Worm (Caenorhabditis elegans) whole organism, early embryonic: Measurements from ENCODE around the gene M163.22.

Experiments
- B0310.2 ChIP-seq: sonication (generic microtip); optimal IDR thresholded peaks from 2 replicates; lab custom pipeline; 2016; ENCODE audit warnings: mild to moderate bottlenecking, missing genetic modification characterization, missing compliant biosample characterization
- F13C5.2 ChIP-seq: sonication (generic microtip); optimal IDR thresholded peaks from 2 replicates; lab custom pipeline; 2017; ENCODE audit warnings: mild to moderate bottlenecking, missing genetic modification characterization, inconsistent platforms, missing compliant biosample characterization
- aly-1 ChIP-seq: sonication (generic microtip); optimal IDR thresholded peaks from 2 replicates; lab custom pipeline; 2016; ENCODE audit warnings: missing genetic modification characterization, missing compliant biosample characterization
- ama-1 ChIP-seq: fragments of 150-350 bp; optimal IDR thresholded peaks from 2 replicates; lab custom pipeline; 2014
- ceh-13 ChIP-seq: fragments of 200-800 bp; sonication (Bioruptor generic); optimal IDR thresholded peaks from 2 replicates; lab custom pipeline; 2018; ENCODE audit warnings: mild to moderate bottlenecking, missing genetic modification characterization, missing compliant biosample characterization
- ceh-36 ChIP-seq: sonication (generic microtip); optimal IDR thresholded peaks from 2 replicates; lab custom pipeline; 2016; ENCODE audit warnings: missing genetic modification characterization, inconsistent platforms, missing compliant biosample characterization
- ets-7 ChIP-seq: sonication (generic microtip); optimal IDR thresholded peaks from 2 replicates; lab custom pipeline; 2016; ENCODE audit warnings: missing genotype, missing genetic modification characterization, missing compliant biosample characterization
- flt-1 ChIP-seq: fragments of 200-800 bp; sonication (Bioruptor generic); IDR thresholded peaks from 2 replicates; pipeline ENCODE4 v1.3.6; 2022; ENCODE audit warnings: missing genetic modification characterization, missing compliant biosample characterization
- hmbx-1 ChIP-seq: sonication (generic microtip); optimal IDR thresholded peaks from 2 replicates; lab custom pipeline; 2016; ENCODE audit warnings: mild to moderate bottlenecking, missing genetic modification characterization, missing compliant biosample characterization
- hmg-4 ChIP-seq: fragments of 200-800 bp; sonication (Bioruptor generic); optimal IDR thresholded peaks from 2 replicates; lab custom pipeline; 2018; ENCODE audit warnings: mild to moderate bottlenecking, missing genetic modification characterization, missing compliant biosample characterization
- hnd-1 ChIP-seq: sonication (generic microtip); optimal IDR thresholded peaks from 2 replicates; lab custom pipeline; 2016; ENCODE audit warnings: missing genetic modification characterization, missing compliant biosample characterization
- pes-1 ChIP-seq: fragments of 200-800 bp; sonication (Bioruptor generic); IDR thresholded peaks from 2 replicates; pipeline ENCODE4 v1.3.6; 2022; ENCODE audit warnings: missing genetic modification reagents, missing genetic modification characterization, missing compliant biosample characterization
- scrt-1 ChIP-seq: fragments of 200-800 bp; sonication (Bioruptor generic); IDR thresholded peaks from 2 replicates; pipeline ENCODE4 v1.3.6; 2022; ENCODE audit warnings: missing genetic modification characterization, missing compliant biosample characterization
- sea-1 ChIP-seq: fragments of 200-800 bp; sonication (Bioruptor generic); conservative IDR thresholded peaks from 2 replicates; pipeline ENCODE4 v1.3.6; 2022; ENCODE audit warnings: missing genetic modification characterization, missing compliant biosample characterization
- tbx-11 ChIP-seq: fragments of 200-800 bp; sonication (Bioruptor generic); IDR thresholded peaks from 2 replicates; pipeline ENCODE4 v1.3.6; 2022; ENCODE audit warnings: missing genetic modification characterization, missing compliant biosample characterization
- tbx-37 ChIP-seq: fragments of 200-800 bp; sonication (Bioruptor generic); conservative IDR thresholded peaks from 2 replicates; pipeline ENCODE4 v1.3.6; 2022; ENCODE audit warnings: missing genetic modification reagents, missing genetic modification characterization, missing compliant biosample characterization
- tra-4 ChIP-seq: sonication (generic microtip); optimal IDR thresholded peaks from 2 replicates; lab custom pipeline; 2017; ENCODE audit warnings: missing genetic modification characterization, missing compliant biosample characterization

M163.22 gene

ce11 chrX:14460412-14460811 lies 5.3 kb upstream of the M163.22 start, which contains the start of gene Y66C5A.2:
Gene Y66C5A.2 (plus strand): TSS chrX:14460712.
- TF ChIP-seq sea-1: no peak
- TF ChIP-seq hmg-4 (GFP tag; lab: Kevin White, UChicago): no peak
- no peak for TF ChIP-seq ceh-13 (GFP tag; lab: Kevin White, UChicago)
- no peak for TF ChIP-seq pes-1 (GFP tag; lab: Robert Waterston, UW)
- no peak for TF ChIP-seq ama-1
- TF ChIP-seq flt-1 (GFP tag; lab: Robert Waterston, UW): no peak
- no peak for TF ChIP-seq tbx-37 (GFP tag; lab: Robert Waterston, UW)

ce11 chrX:14464513-14464912 lies 1.2 kb upstream of the M163.22 start, which contains the start of gene M163.7:
Gene M163.7 (plus strand): TSS chrX:14464813.
- TF ChIP-seq flt-1 (GFP tag; lab: Robert Waterston, UW) (no peak), tbx-11 (GFP tag; lab: Robert Waterston, UW) (no peak), hmg-4 (GFP tag; lab: Kevin White, UChicago) (no peak), pes-1 (GFP tag; lab: Robert Waterston, UW) (no peak), ama-1 (no peak), F13C5.2 (no peak), ceh-36 (tag; lab: Kevin White, UChicago) (no peak), tra-4 (tag; lab: Kevin White, UChicago) (no peak), ets-7 (tag; lab: Kevin White, UChicago) (no peak), hmbx-1 (no peak), scrt-1 (GFP tag; lab: Robert Waterston, UW) (no peak), B0310.2 (tag; lab: Kevin White, UChicago) (no peak), hnd-1 (tag; lab: Kevin White, UChicago) (no peak), ceh-13 (GFP tag; lab: Kevin White, UChicago) (no peak), aly-1 (no peak), sea-1 (no peak), tbx-37 (GFP tag; lab: Robert Waterston, UW) (no peak)

- TF ChIP-seq flt-1 (GFP tag; lab: Robert Waterston, UW): no peak
- TF ChIP-seq ets-7 (tag; lab: Kevin White, UChicago): no peak
- TF ChIP-seq F13C5.2: no peak
- TF ChIP-seq ceh-13 (GFP tag; lab: Kevin White, UChicago): no peak
- no peak for TF ChIP-seq tra-4 (tag; lab: Kevin White, UChicago)
- no peak for TF ChIP-seq hmg-4 (GFP tag; lab: Kevin White, UChicago)
Measured at ce11 chrX:14466532-14466931, 839 bp downstream of the M163.22 start, which contains the start of gene M163.21. Gene M163.21 (plus strand): TSS chrX:14466832.

ce11 chrX:14469284-14469683 lies 3.6 kb downstream of the M163.22 start, which contains the start of gene M163.9:
Gene M163.9 (plus strand): TSS chrX:14469584.
- TF ChIP-seq tra-4 (tag; lab: Kevin White, UChicago) (no peak), ama-1 (no peak), scrt-1 (GFP tag; lab: Robert Waterston, UW) (no peak), sea-1 (no peak)

- TF ChIP-seq B0310.2 (tag; lab: Kevin White, UChicago): no peak
- TF ChIP-seq F13C5.2: no peak
- no peak for TF ChIP-seq ceh-36 (tag; lab: Kevin White, UChicago)
- TF ChIP-seq pes-1 (GFP tag; lab: Robert Waterston, UW): no peak
- no peak for TF ChIP-seq ama-1
- TF ChIP-seq scrt-1 (GFP tag; lab: Robert Waterston, UW): no peak
- TF ChIP-seq hnd-1 (tag; lab: Kevin White, UChicago): no peak
- TF ChIP-seq hmbx-1: no peak
- TF ChIP-seq tbx-37 (GFP tag; lab: Robert Waterston, UW): no peak
- TF ChIP-seq aly-1: no peak
- no peak for TF ChIP-seq flt-1 (GFP tag; lab: Robert Waterston, UW)
- no peak for TF ChIP-seq hmg-4 (GFP tag; lab: Kevin White, UChicago)
- TF ChIP-seq tra-4 (tag; lab: Kevin White, UChicago): no peak
- no peak for TF ChIP-seq tbx-11 (GFP tag; lab: Robert Waterston, UW)
- no peak for TF ChIP-seq sea-1
Measured at ce11 chrX:14470687-14471086, 5.0 kb downstream of the M163.22 start, which contains the start of gene M163.10. Gene M163.10 (plus strand): TSS chrX:14470987.

ce11 chrX:14473740-14474139 lies 8.0 kb downstream of the M163.22 start, which contains the start of gene M163.5:
Gene M163.5 (plus strand): TSS chrX:14474040.
- TF ChIP-seq sea-1: no peak
- no peak for TF ChIP-seq ceh-36 (tag; lab: Kevin White, UChicago)
- TF ChIP-seq flt-1 (GFP tag; lab: Robert Waterston, UW): no peak
- TF ChIP-seq pes-1 (GFP tag; lab: Robert Waterston, UW): no peak
- TF ChIP-seq tbx-11 (GFP tag; lab: Robert Waterston, UW): no peak
- TF ChIP-seq hmbx-1: no peak
- no peak for TF ChIP-seq hnd-1 (tag; lab: Kevin White, UChicago)

ce11 chrX:14476625-14477257 lies 11.0 kb downstream of the M163.22 start:
- TF ChIP-seq B0310.2 (tag; lab: Kevin White, UChicago) (no peak), hmg-4 (GFP tag; lab: Kevin White, UChicago) (no peak), sea-1 (no peak), flt-1 (GFP tag; lab: Robert Waterston, UW) (no peak), hmbx-1 (no peak), ets-7 (tag; lab: Kevin White, UChicago) (no peak), aly-1 (no peak), F13C5.2 (no peak), scrt-1 (GFP tag; lab: Robert Waterston, UW) (no peak), tbx-37 (GFP tag; lab: Robert Waterston, UW) (no peak), ceh-36 (tag; lab: Kevin White, UChicago) (no peak), ama-1 (no peak), ceh-13 (GFP tag; lab: Kevin White, UChicago) (no peak)

- TF ChIP-seq ets-7 (tag; lab: Kevin White, UChicago) (no peak), B0310.2 (tag; lab: Kevin White, UChicago) (no peak), ceh-13 (GFP tag; lab: Kevin White, UChicago) (no peak), pes-1 (GFP tag; lab: Robert Waterston, UW) (no peak), F13C5.2 (no peak), aly-1 (no peak), tbx-37 (GFP tag; lab: Robert Waterston, UW) (no peak), ceh-36 (tag; lab: Kevin White, UChicago) (no peak), scrt-1 (GFP tag; lab: Robert Waterston, UW) (no peak), tbx-11 (GFP tag; lab: Robert Waterston, UW) (no peak)
Measured at ce11 chrX:14477338-14477737, 11.6 kb downstream of the M163.22 start.
